Fruit fly (Drosophila melanogaster) whole organism, prepupa: Measurements from ENCODE around the gene CG6398.

Experiments
- Blimp-1 ChIP-seq: fragments of 200-800 bp; sonication (Bioruptor generic); optimal IDR thresholded peaks from 3 replicates; lab custom pipeline; 2017; ENCODE audit warnings: missing biosample characterization, missing genetic modification characterization, mild to moderate bottlenecking, moderate library complexity, missing genetic modification reagents
- CG11902 ChIP-seq: fragments of 200-800 bp; sonication (Bioruptor generic); optimal IDR thresholded peaks from 3 replicates; lab custom pipeline; 2016; ENCODE audit warnings: missing biosample characterization, missing genetic modification characterization
- CG31627 ChIP-seq: fragments of 200-800 bp; sonication (Bioruptor generic); optimal IDR thresholded peaks from 3 replicates; lab custom pipeline; 2016; ENCODE audit warnings: missing biosample characterization, missing genetic modification characterization
- CG6792 ChIP-seq: fragments of 200-800 bp; sonication (Bioruptor generic); optimal IDR thresholded peaks from 3 replicates; lab custom pipeline; 2016; ENCODE audit warnings: missing biosample characterization, missing genetic modification characterization
- CG6854 ChIP-seq: fragments of 200-800 bp; sonication (Bioruptor generic); optimal IDR thresholded peaks from 2 replicates; lab custom pipeline; 2017; ENCODE audit warnings: missing biosample characterization, mild to moderate bottlenecking, missing genetic modification characterization
- CG7368 ChIP-seq: fragments of 200-800 bp; sonication (Bioruptor generic); optimal IDR thresholded peaks from 3 replicates; lab custom pipeline; 2016; ENCODE audit warnings: missing biosample characterization, missing genetic modification characterization
- Hr39 ChIP-seq: fragments of 200-800 bp; sonication (Bioruptor generic); optimal IDR thresholded peaks from 2 replicates; lab custom pipeline; 2016; ENCODE audit warnings: missing biosample characterization, missing genetic modification characterization
- Lpt ChIP-seq: fragments of 200-800 bp; sonication (Bioruptor generic); optimal IDR thresholded peaks from 3 replicates; lab custom pipeline; 2016; ENCODE audit warnings: missing biosample characterization, missing genetic modification characterization
- OdsH ChIP-seq: fragments of 200-800 bp; sonication (Bioruptor generic); optimal IDR thresholded peaks from 3 replicates; lab custom pipeline; 2016; ENCODE audit warnings: missing biosample characterization, missing genetic modification characterization
- Sox102F ChIP-seq: fragments of 200-800 bp; sonication (Bioruptor generic); optimal IDR thresholded peaks from 2 replicates; lab custom pipeline; 2016; ENCODE audit warnings: missing biosample characterization, mild to moderate bottlenecking, missing genetic modification characterization
- lz ChIP-seq: fragments of 200-800 bp; sonication (Bioruptor generic); optimal IDR thresholded peaks from 3 replicates; lab custom pipeline; 2016; ENCODE audit warnings: missing biosample characterization, missing genetic modification characterization
- spab ChIP-seq: fragments of 200-800 bp; sonication (Bioruptor generic); optimal IDR thresholded peaks from 2 replicates; lab custom pipeline; 2017; ENCODE audit warnings: missing biosample characterization, mild to moderate bottlenecking, missing genetic modification characterization, missing genetic modification reagents

DNA sequence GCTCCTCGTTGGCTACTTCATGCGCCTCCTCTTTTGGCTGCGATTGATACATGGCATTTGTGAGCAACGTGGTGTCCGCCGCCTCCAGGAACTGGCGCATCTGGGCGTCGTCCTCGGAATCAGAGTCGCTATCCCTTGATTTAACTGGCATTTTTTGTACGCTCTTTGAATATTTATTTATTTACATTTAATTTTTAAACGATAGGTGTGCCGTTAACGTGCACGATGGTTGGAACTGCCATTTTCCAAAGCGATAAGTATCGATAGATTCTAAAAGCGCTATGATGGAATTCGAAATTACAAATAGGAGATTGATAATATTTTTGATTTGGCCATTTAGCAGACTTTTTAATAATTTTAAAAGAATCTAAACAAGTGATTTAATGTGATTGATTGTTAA lies 21.8 kb downstream of the CG6398 start, which contains the start of gene CG32554:
- TF ChIP-seq Hr39 (GFP tag; lab: Kevin White, UChicago) (no peak), CG6854 (GFP tag; lab: Kevin White, UChicago) (no peak), CG7368 (GFP tag; lab: Kevin White, UChicago) (no peak), spab (GFP tag; lab: Kevin White, UChicago) (no peak), CG31627 (GFP tag; lab: Kevin White, UChicago) (no peak), Blimp-1 (GFP tag; lab: Kevin White, UChicago) (no peak), Sox102F (GFP tag; lab: Kevin White, UChicago) (no peak), CG11902 (no peak), CG6792 (no peak), lz (GFP tag; lab: Kevin White, UChicago) (no peak), OdsH (no peak), Lpt (GFP tag; lab: Kevin White, UChicago) (no peak)
